Worm (Caenorhabditis elegans) whole organism, L3 larva: ENCODE measurements around the gene F21C10.19.
A peak's percentile ranks its signal among the peaks of the same experiment; 100 is the strongest.

Source experiments
- aly-2 ChIP-seq: fragments of 150-350 bp; optimal IDR thresholded peaks from 2 replicates; lab custom pipeline; 2014; ENCODE audit warnings: missing biosample characterization, missing genetic modification characterization
- ceh-82 ChIP-seq: fragments of 150-350 bp; optimal IDR thresholded peaks from 2 replicates; lab custom pipeline; 2014; ENCODE audit warnings: missing biosample characterization, missing genetic modification characterization
- egl-27 ChIP-seq: sonication (generic microtip); optimal IDR thresholded peaks from 4 replicates; lab custom pipeline; 2017; ENCODE audit warnings: missing biosample characterization, missing genetic modification reagents, missing genetic modification characterization
- fkh-10 ChIP-seq: sonication (generic microtip); optimal IDR thresholded peaks from 2 replicates; lab custom pipeline; 2017; ENCODE audit warnings: missing biosample characterization, missing genetic modification reagents, missing genetic modification characterization
- fos-1 ChIP-seq: fragments of 150-350 bp; optimal IDR thresholded peaks from 2 replicates; lab custom pipeline; 2014; ENCODE audit warnings: missing biosample characterization, missing genetic modification characterization
- nhr-11 ChIP-seq: fragments of 150-350 bp; optimal IDR thresholded peaks from 2 replicates; lab custom pipeline; 2014; ENCODE audit warnings: missing biosample characterization, missing genetic modification characterization
- nhr-12 ChIP-seq: fragments of 150-350 bp; optimal IDR thresholded peaks from 2 replicates; lab custom pipeline; 2014; ENCODE audit warnings: missing biosample characterization, missing genetic modification characterization
- nhr-25 ChIP-seq: sonication (generic microtip); optimal IDR thresholded peaks from 2 replicates; lab custom pipeline; 2017; ENCODE audit warnings: missing biosample characterization, missing genetic modification characterization
- nhr-28 ChIP-seq: fragments of 150-350 bp; optimal IDR thresholded peaks from 2 replicates; lab custom pipeline; 2014; ENCODE audit warnings: missing biosample characterization, missing genetic modification characterization
- nhr-77 ChIP-seq: fragments of 150-350 bp; optimal IDR thresholded peaks from 2 replicates; lab custom pipeline; 2014; ENCODE audit warnings: missing biosample characterization, missing genetic modification characterization
- snpc-4 ChIP-seq: fragments of 150-350 bp; optimal IDR thresholded peaks from 2 replicates; lab custom pipeline; 2014; ENCODE audit warnings: missing biosample characterization, missing genetic modification characterization
- unc-62 ChIP-seq: fragments of 150-350 bp; sonication (generic microtip); optimal IDR thresholded peaks from 4 replicates; lab custom pipeline; 2014; ENCODE audit warnings: missing biosample characterization, missing genetic modification reagents, missing genetic modification characterization

- TF ChIP-seq aly-2 (tag; lab: Kevin White, UChicago) (no peak), fos-1 (tag; lab: Kevin White, UChicago) (no peak), egl-27 (tag; lab: Kevin White, UChicago) (peak; percentile 25), unc-62 (GFP tag; lab: Kevin White, UChicago) (peak; percentile 60), ceh-82 (peak; percentile 19), fkh-10 (no peak), nhr-25 (peak; percentile 84), nhr-12 (no peak), nhr-77 (no peak), nhr-28 (tag; lab: Kevin White, UChicago) (no peak), nhr-11 (tag; lab: Kevin White, UChicago) (no peak), snpc-4 (peak; percentile 88)
Measured at ce11 chrV:9175218-9175837, 44.5 kb downstream of the F21C10.19 start, which contains the start of gene spas-1.
